Fruit fly (Drosophila melanogaster) whole organism, embryonic: ENCODE data around the gene Arfip.

Experiments used
- Bteb2 ChIP-seq: fragments of 200-800 bp; sonication (Bioruptor generic); optimal IDR thresholded peaks from 2 replicates; lab custom pipeline; 2016; ENCODE audit warnings: missing biosample characterization, missing genetic modification characterization
- CG10959 ChIP-seq: fragments of 200-800 bp; sonication (Bioruptor generic); IDR thresholded peaks from 2 replicates; pipeline ENCODE4 v1.3.6; 2022; ENCODE audit warnings: missing biosample characterization, missing genetic modification characterization
- CG11560 ChIP-seq: fragments of 200-800 bp; sonication (Bioruptor generic); IDR thresholded peaks from 3 replicates; pipeline ENCODE4 v1.3.6; 2022; ENCODE audit warnings: missing biosample characterization, missing genetic modification characterization
- CG11723 ChIP-seq: fragments of 200-800 bp; sonication (Bioruptor generic); optimal IDR thresholded peaks from 2 replicates; lab custom pipeline; 2017; ENCODE audit warnings: missing biosample characterization, mild to moderate bottlenecking, missing genetic modification characterization
- CG12769 ChIP-seq: fragments of 200-800 bp; sonication (Bioruptor generic); optimal IDR thresholded peaks from 2 replicates; lab custom pipeline; 2019; ENCODE audit warnings: missing biosample characterization, mild to moderate bottlenecking, missing genetic modification characterization, moderate library complexity
- CG13123 ChIP-seq: fragments of 200-800 bp; sonication (Bioruptor generic); optimal IDR thresholded peaks from 2 replicates; lab custom pipeline; 2016; ENCODE audit warnings: missing biosample characterization, missing genetic modification characterization
- CG13424 ChIP-seq: fragments of 200-800 bp; sonication (Bioruptor generic); optimal IDR thresholded peaks from 2 replicates; lab custom pipeline; 2019; ENCODE audit warnings: missing biosample characterization, mild to moderate bottlenecking, missing genetic modification characterization, moderate library complexity
- CG14965 ChIP-seq: fragments of 200-800 bp; sonication (Bioruptor generic); optimal IDR thresholded peaks from 2 replicates; lab custom pipeline; 2016; ENCODE audit warnings: missing biosample characterization, missing genetic modification characterization, borderline replicate concordance
- CG15073 ChIP-seq: fragments of 200-800 bp; sonication (Bioruptor generic); optimal IDR thresholded peaks from 2 replicates; lab custom pipeline; 2016; ENCODE audit warnings: missing biosample characterization, missing genetic modification characterization
- CG15601 ChIP-seq: fragments of 200-800 bp; sonication (Bioruptor generic); optimal IDR thresholded peaks from 3 replicates; lab custom pipeline; 2019; ENCODE audit warnings: missing biosample characterization, mild to moderate bottlenecking, missing genetic modification characterization, moderate library complexity
- CG17829 ChIP-seq: fragments of 200-800 bp; optimal IDR thresholded peaks from 2 replicates; lab custom pipeline; 2019; ENCODE audit warnings: missing biosample characterization, mild to moderate bottlenecking, missing genetic modification characterization, moderate library complexity
- CG17912 ChIP-seq: fragments of 200-800 bp; sonication (Bioruptor generic); optimal IDR thresholded peaks from 2 replicates; lab custom pipeline; 2018; ENCODE audit warnings: missing biosample characterization, mild to moderate bottlenecking, missing genetic modification characterization
- CG2202 ChIP-seq: fragments of 200-800 bp; sonication (Bioruptor generic); optimal IDR thresholded peaks from 2 replicates; lab custom pipeline; 2018; ENCODE audit warnings: missing biosample characterization, mild to moderate bottlenecking, missing genetic modification characterization
- CG31224 ChIP-seq: fragments of 200-800 bp; sonication (Bioruptor generic); IDR thresholded peaks from 2 replicates; pipeline ENCODE4 v1.3.6; 2022; ENCODE audit warnings: missing biosample characterization, missing genetic modification characterization
- CG3281 ChIP-seq: fragments of 200-800 bp; sonication (Bioruptor generic); optimal IDR thresholded peaks from 3 replicates; lab custom pipeline; 2017; ENCODE audit warnings: missing biosample characterization, mild to moderate bottlenecking, missing genetic modification characterization
- CG34376 ChIP-seq: fragments of 200-800 bp; sonication (Bioruptor generic); optimal IDR thresholded peaks from 2 replicates; lab custom pipeline; 2018; ENCODE audit warnings: missing biosample characterization, mild to moderate bottlenecking, missing genetic modification characterization
- CG3726 ChIP-seq: fragments of 200-800 bp; sonication (Bioruptor generic); IDR thresholded peaks from 3 replicates; pipeline ENCODE4, ENCODE4 v1.3.6; 2022; ENCODE audit warnings: missing biosample characterization, missing genetic modification characterization
- CG3847 ChIP-seq: fragments of 200-800 bp; sonication (Bioruptor generic); IDR thresholded peaks from 2 replicates; pipeline ENCODE4 v1.3.6; 2022; ENCODE audit warnings: missing biosample characterization, missing genetic modification characterization
- CG4328 ChIP-seq: fragments of 200-800 bp; sonication (Bioruptor generic); optimal IDR thresholded peaks from 3 replicates; lab custom pipeline; 2017; ENCODE audit warnings: missing biosample characterization, missing genetic modification reagents, missing genetic modification characterization
- CG7745 ChIP-seq: fragments of 200-800 bp; sonication (Bioruptor generic); optimal IDR thresholded peaks from 2 replicates; lab custom pipeline; 2018; ENCODE audit warnings: missing biosample characterization, mild to moderate bottlenecking, missing genetic modification characterization, moderate library complexity
- Dip3 ChIP-seq: fragments of 200-800 bp; sonication (Bioruptor generic); optimal IDR thresholded peaks from 3 replicates; lab custom pipeline; 2016; ENCODE audit warnings: missing biosample characterization, missing genetic modification characterization
- Elba2 ChIP-seq: fragments of 200-800 bp; sonication (Bioruptor generic); optimal IDR thresholded peaks from 3 replicates; lab custom pipeline; 2016; ENCODE audit warnings: missing biosample characterization, missing genetic modification characterization
- Ets65A ChIP-seq: fragments of 200-800 bp; sonication (Bioruptor generic); peaks from one replicate; lab custom pipeline; 2016; ENCODE audit warnings: missing biosample characterization, missing genetic modification characterization
- Fer3 ChIP-seq: fragments of 200-800 bp; sonication (Bioruptor generic); optimal IDR thresholded peaks from 2 replicates; lab custom pipeline; 2018; ENCODE audit warnings: missing biosample characterization, mild to moderate bottlenecking, missing genetic modification characterization, moderate library complexity
- GATAe ChIP-seq: fragments of 200-800 bp; sonication (Bioruptor generic); conservative IDR thresholded peaks from 2 replicates; pipeline ENCODE4 v1.3.6; 2022; ENCODE audit warnings: missing biosample characterization, missing genetic modification characterization
- HLH3B ChIP-seq: fragments of 200-800 bp; sonication (Bioruptor generic); IDR thresholded peaks from 2 replicates; pipeline ENCODE4 v1.3.6; 2022; ENCODE audit warnings: missing biosample characterization, missing genetic modification characterization
- HLH54F ChIP-seq: fragments of 200-800 bp; sonication (Bioruptor generic); optimal IDR thresholded peaks from 3 replicates; lab custom pipeline; 2016; ENCODE audit warnings: missing biosample characterization, missing genetic modification characterization
- Hey ChIP-seq: fragments of 200-800 bp; sonication (Bioruptor generic); optimal IDR thresholded peaks from 3 replicates; lab custom pipeline; 2018; ENCODE audit warnings: missing biosample characterization, mild to moderate bottlenecking, missing genetic modification characterization
- Hr39 ChIP-seq: fragments of >200 bp; optimal IDR thresholded peaks from 2 replicates; lab custom pipeline; 2017
- MBD-R2 ChIP-seq: fragments of 200-800 bp; sonication (Bioruptor generic); IDR thresholded peaks from 2 replicates; pipeline ENCODE4 v1.3.6; 2022; ENCODE audit warnings: missing biosample characterization, missing genetic modification characterization
- MESR4 ChIP-seq: fragments of 200-800 bp; sonication (Bioruptor generic); optimal IDR thresholded peaks from 2 replicates; lab custom pipeline; 2018; ENCODE audit warnings: missing biosample characterization, mild to moderate bottlenecking, missing genetic modification characterization, moderate library complexity
- Nf-YA ChIP-seq: fragments of 200-800 bp; sonication (Bioruptor generic); IDR thresholded peaks from 2 replicates; pipeline ENCODE4 v1.3.6; 2022; ENCODE audit warnings: missing biosample characterization, missing genetic modification characterization
- Poxn ChIP-seq: fragments of 200-800 bp; sonication (Bioruptor generic); IDR thresholded peaks from 2 replicates; pipeline ENCODE4 v1.3.6; 2022; ENCODE audit warnings: missing biosample characterization, missing genetic modification characterization
- Sry-β ChIP-seq: fragments of 200-800 bp; sonication (Bioruptor generic); optimal IDR thresholded peaks from 2 replicates; lab custom pipeline; 2018; ENCODE audit warnings: missing biosample characterization, mild to moderate bottlenecking, missing genetic modification characterization, moderate library complexity
- btn ChIP-seq: fragments of 200-800 bp; sonication (Bioruptor generic); optimal IDR thresholded peaks from 2 replicates; lab custom pipeline; 2016; ENCODE audit warnings: missing biosample characterization, missing genetic modification characterization
- chinmo ChIP-seq: fragments of 200-800 bp; sonication (Bioruptor generic); IDR thresholded peaks from 4 replicates; pipeline ENCODE4 v1.3.6; 2022; ENCODE audit warnings: missing biosample characterization, missing genetic modification characterization; ENCODE audit not compliant: partially characterized antibody
- dmrt11E ChIP-seq: fragments of 200-800 bp; sonication (Bioruptor generic); optimal IDR thresholded peaks from 3 replicates; lab custom pipeline; 2018; ENCODE audit warnings: missing biosample characterization, mild to moderate bottlenecking, missing genetic modification characterization, moderate library complexity
- exex ChIP-seq: fragments of 200-800 bp; sonication (Bioruptor generic); optimal IDR thresholded peaks from 4 replicates; lab custom pipeline; 2018; ENCODE audit warnings: missing biosample characterization, mild to moderate bottlenecking, missing genetic modification characterization, moderate library complexity
- fd96Cb ChIP-seq: fragments of 200-800 bp; sonication (Bioruptor generic); optimal IDR thresholded peaks from 2 replicates; lab custom pipeline; 2018; ENCODE audit warnings: missing biosample characterization, mild to moderate bottlenecking, missing genetic modification characterization, moderate library complexity
- gcm2 ChIP-seq: fragments of 200-800 bp; sonication (Bioruptor generic); optimal IDR thresholded peaks from 2 replicates; lab custom pipeline; 2016; ENCODE audit warnings: missing biosample characterization, missing genetic modification characterization
- grn ChIP-seq: fragments of 200-800 bp; sonication (Bioruptor generic); optimal IDR thresholded peaks from 3 replicates; lab custom pipeline; 2017; ENCODE audit warnings: missing biosample characterization, missing genetic modification characterization
- kay ChIP-seq: fragments of 200-800 bp; sonication (Bioruptor generic); optimal IDR thresholded peaks from 2 replicates; lab custom pipeline; 2016; ENCODE audit warnings: missing biosample characterization, missing genetic modification characterization
- pfk ChIP-seq: fragments of 200-800 bp; sonication (Bioruptor generic); optimal IDR thresholded peaks from 2 replicates; lab custom pipeline; 2018; ENCODE audit warnings: missing biosample characterization, mild to moderate bottlenecking, missing genetic modification characterization, moderate library complexity
- repo ChIP-seq: fragments of 200-800 bp; sonication (Bioruptor generic); optimal IDR thresholded peaks from 2 replicates; lab custom pipeline; 2016; ENCODE audit warnings: missing biosample characterization, missing genetic modification characterization
- run ChIP-seq: fragments of 200-800 bp; sonication (Bioruptor generic); optimal IDR thresholded peaks from 3 replicates; lab custom pipeline; 2018; ENCODE audit warnings: missing biosample characterization, mild to moderate bottlenecking, missing genetic modification characterization
- sd ChIP-seq: fragments of 200-800 bp; sonication (Bioruptor generic); optimal IDR thresholded peaks from 3 replicates; lab custom pipeline; 2018; ENCODE audit warnings: missing biosample characterization, mild to moderate bottlenecking, missing genetic modification characterization, moderate library complexity
- sens-2 ChIP-seq: fragments of 200-800 bp; sonication (Bioruptor generic); IDR thresholded peaks from 2 replicates; pipeline ENCODE4 v1.3.6; 2022; ENCODE audit warnings: missing biosample characterization, missing genetic modification characterization
- seq ChIP-seq: fragments of 200-800 bp; sonication (Bioruptor generic); IDR thresholded peaks from 2 replicates; pipeline ENCODE4 v1.3.6; 2022; ENCODE audit warnings: missing biosample characterization, missing genetic modification characterization
- so ChIP-seq: fragments of 200-800 bp; sonication (Bioruptor generic); IDR thresholded peaks from 3 replicates; pipeline ENCODE4 v1.3.6; 2022; ENCODE audit warnings: missing biosample characterization, missing genetic modification characterization
- sug ChIP-seq: fragments of 200-800 bp; optimal IDR thresholded peaks from 2 replicates; lab custom pipeline; 2019; ENCODE audit warnings: missing biosample characterization, mild to moderate bottlenecking, missing genetic modification characterization, moderate library complexity
- tna ChIP-seq: fragments of 200-800 bp; sonication (Bioruptor generic); IDR thresholded peaks from 2 replicates; pipeline ENCODE4 v1.3.6; 2022; ENCODE audit warnings: missing biosample characterization, missing genetic modification characterization; ENCODE audit not compliant: partially characterized antibody
- twi ChIP-seq: fragments of 200-800 bp; optimal IDR thresholded peaks from 2 replicates; lab custom pipeline; 2019; ENCODE audit warnings: missing biosample characterization, mild to moderate bottlenecking, missing genetic modification characterization, moderate library complexity

The Arfip gene

dm6 chr3R:11199227-11199835, 35.5 kb downstream of the Arfip start (continued):
- no peak for TF ChIP-seq fd96Cb (tag; lab: Kevin White, UChicago)
- TF ChIP-seq so (GFP tag; lab: Robert Waterston, UW): no peak
- TF ChIP-seq Dip3 (GFP tag; lab: Kevin White, UChicago): no peak
- TF ChIP-seq GATAe (GFP tag; lab: Robert Waterston, UW): peak; percentile 21; the same call in 1 of the 2 replicates
- no peak for TF ChIP-seq CG14965
- TF ChIP-seq CG31224 (GFP tag; lab: Robert Waterston, UW): peak; percentile 74
- TF ChIP-seq CG13424: no peak
- no peak for TF ChIP-seq CG17912 (GFP tag; lab: Kevin White, UChicago)
- peak; percentile 98 for TF ChIP-seq exex (tag; lab: Kevin White, UChicago)
- peak; percentile 29 for TF ChIP-seq CG7745 (tag; lab: Kevin White, UChicago)
- TF ChIP-seq run (tag; lab: Kevin White, UChicago): no peak
- no peak for TF ChIP-seq CG10959 (GFP tag; lab: Robert Waterston, UW)
- TF ChIP-seq gcm2 (GFP tag; lab: Kevin White, UChicago): no peak
- no peak for TF ChIP-seq CG3847 (GFP tag; lab: Robert Waterston, UW)
- TF ChIP-seq CG11723 (GFP tag; lab: Kevin White, UChicago): no peak
- TF ChIP-seq Sry-β: no peak
- no peak for TF ChIP-seq HLH54F (GFP tag; lab: Kevin White, UChicago)
- TF ChIP-seq CG3281 (GFP tag; lab: Kevin White, UChicago): no peak
- no peak for TF ChIP-seq pfk
- TF ChIP-seq CG15601: no peak
- no peak for TF ChIP-seq HLH3B (GFP tag; lab: Robert Waterston, UW)
- TF ChIP-seq sd: peak; percentile 82
- no peak for TF ChIP-seq tna
- no peak for TF ChIP-seq CG3726
- TF ChIP-seq CG4328 (GFP tag; lab: Kevin White, UChicago): no peak
- TF ChIP-seq twi (tag; lab: Kevin White, UChicago): no peak
- no peak for TF ChIP-seq chinmo (GFP tag; lab: Robert Waterston, UW)
- no peak for TF ChIP-seq btn (GFP tag; lab: Kevin White, UChicago)
- TF ChIP-seq Ets65A (GFP tag; lab: Kevin White, UChicago): peak; percentile 25
- TF ChIP-seq CG15073 (GFP tag; lab: Kevin White, UChicago): no peak
- TF ChIP-seq kay (GFP tag; lab: Kevin White, UChicago): no peak
- TF ChIP-seq CG34376 (GFP tag; lab: Kevin White, UChicago): peak; percentile 64
- no peak for TF ChIP-seq dmrt11E
- no peak for TF ChIP-seq CG17829 (tag; lab: Kevin White, UChicago)
- no peak for TF ChIP-seq Fer3 (tag; lab: Kevin White, UChicago)
- TF ChIP-seq Elba2: no peak
- no peak for TF ChIP-seq CG11560
- TF ChIP-seq Hey: peak; percentile 83
- no peak for TF ChIP-seq sens-2 (GFP tag; lab: Robert Waterston, UW)
- TF ChIP-seq MBD-R2 (GFP tag; lab: Robert Waterston, UW): no peak
- TF ChIP-seq repo: no peak
- no peak for TF ChIP-seq Poxn (GFP tag; lab: Robert Waterston, UW)
- no peak for TF ChIP-seq Bteb2 (GFP tag; lab: Kevin White, UChicago)
- TF ChIP-seq CG12769 (tag; lab: Kevin White, UChicago): peak; percentile 6
- TF ChIP-seq CG2202 (tag; lab: Kevin White, UChicago): no peak
- TF ChIP-seq MESR4: no peak
- no peak for TF ChIP-seq CG13123
- TF ChIP-seq Hr39 (lab: Kevin White, UChicago): no peak
- TF ChIP-seq sug: peak; percentile 97
- TF ChIP-seq seq (GFP tag; lab: Robert Waterston, UW): no peak
- no peak for TF ChIP-seq Nf-YA (GFP tag; lab: Robert Waterston, UW)
- peak; percentile 87 for TF ChIP-seq grn (GFP tag; lab: Kevin White, UChicago)
